Worm (Caenorhabditis elegans) whole organism, L4 larva: Measurements from ENCODE around the gene C49C8.8.

Experiments used
- lsy-2 ChIP-seq, 2 experiments: fragments of 150-350 bp in 1 of 2; sonication (generic microtip) in 1 of 2; optimal IDR thresholded peaks; 2 replicates each; lab custom pipeline; 2014 to 2017; ENCODE audit warnings: missing biosample characterization in 2 of 2, missing genetic modification characterization in 2 of 2
- nhr-237 ChIP-seq: sonication (generic microtip); optimal IDR thresholded peaks from 2 replicates; lab custom pipeline; 2017; ENCODE audit warnings: missing biosample characterization, missing genetic modification characterization
- nhr-76 ChIP-seq: fragments of 150-350 bp; optimal IDR thresholded peaks from 2 replicates; lab custom pipeline; 2014; ENCODE audit warnings: missing biosample characterization, missing genetic modification characterization
- snpc-4 ChIP-seq: fragments of 150-350 bp; optimal IDR thresholded peaks from 2 replicates; lab custom pipeline; 2014; ENCODE audit warnings: missing biosample characterization, missing genetic modification characterization

- no peak for TF ChIP-seq nhr-237
- no peak for TF ChIP-seq snpc-4
- no peak for TF ChIP-seq nhr-76
- TF ChIP-seq lsy-2 (tag; optimal IDR thresholded peaks at IDR 0.05; lab: Kevin White, UChicago): no peak
These were observed 1.2 kb upstream of the C49C8.8 start, which contains the start of gene C49C8.2 for ce11 chrIV:8650696-8651095.
